Worm (Caenorhabditis elegans) whole organism, late embryonic: ENCODE data around the gene Y73C8C.12.

Experiments
- nhr-11 ChIP-seq: fragments of 150-350 bp; optimal IDR thresholded peaks from 2 replicates; lab custom pipeline; 2014; ENCODE audit warnings: missing biosample characterization, missing genetic modification characterization
- pha-4 ChIP-seq: fragments of 150-350 bp; optimal IDR thresholded peaks from 2 replicates; lab custom pipeline; 2018; ENCODE audit warnings: missing biosample characterization, missing genetic modification reagents, missing genetic modification characterization

ce11 chrV:3165438-3165837, 40.4 kb downstream of the Y73C8C.12 start, which contains the start of gene C36C5.14:
- TF ChIP-seq pha-4 (tag; lab: Kevin White, UChicago) (no peak), nhr-11 (no peak)
